Worm (Caenorhabditis elegans) whole organism, L4 larva: ENCODE measurements around the gene Y39E4A.1.

Experiments
- F26F4.8 ChIP-seq: fragments of 200-800 bp; sonication (Bioruptor generic); conservative IDR thresholded peaks from 2 replicates; pipeline ENCODE4 v1.3.6; 2022; ENCODE audit warnings: missing genetic modification characterization, missing compliant biosample characterization
- F44E2.7 ChIP-seq: fragments of 200-800 bp; sonication (Bioruptor generic); IDR thresholded peaks from 2 replicates; pipeline ENCODE4 v2.1.2; 2022; ENCODE audit warnings: missing genetic modification characterization, missing compliant biosample characterization
- T20F7.1 ChIP-seq: fragments of 200-800 bp; sonication (Bioruptor generic); optimal IDR thresholded peaks from 2 replicates; lab custom pipeline; 2018; ENCODE audit warnings: mild to moderate bottlenecking, missing genetic modification characterization, missing compliant biosample characterization
- T26A8.4 ChIP-seq: fragments of 200-800 bp; sonication (Bioruptor generic); IDR thresholded peaks from 2 replicates; pipeline ENCODE4 v1.3.6; 2022; ENCODE audit warnings: missing genetic modification characterization, missing compliant biosample characterization
- Y48G9A.11 ChIP-seq: fragments of 200-800 bp; sonication (Bioruptor generic); IDR thresholded peaks from 2 replicates; pipeline ENCODE4 v1.3.6; 2022; ENCODE audit warnings: missing genetic modification reagents, missing genetic modification characterization, missing compliant biosample characterization
- Y5F2A.4 ChIP-seq: fragments of 200-800 bp; sonication (Bioruptor generic); optimal IDR thresholded peaks from 2 replicates; lab custom pipeline; 2018; ENCODE audit warnings: mild to moderate bottlenecking, missing genetic modification characterization, missing compliant biosample characterization
- ZK337.2 ChIP-seq: fragments of 200-800 bp; sonication (Bioruptor generic); IDR thresholded peaks from 2 replicates; pipeline ENCODE4 v1.3.6; 2022; ENCODE audit warnings: missing genetic modification reagents, missing genetic modification characterization, missing compliant biosample characterization
- ama-1 ChIP-seq: fragments of 150-350 bp; optimal IDR thresholded peaks from 2 replicates; lab custom pipeline; 2014; ENCODE audit warnings: inconsistent platforms, mixed read lengths
- arid-1 ChIP-seq: fragments of 200-800 bp; sonication (Bioruptor generic); conservative IDR thresholded peaks from 2 replicates; pipeline ENCODE4 v1.3.6; 2022; ENCODE audit warnings: missing genetic modification reagents, missing genetic modification characterization, missing compliant biosample characterization
- ceh-28 ChIP-seq: fragments of 150-350 bp; optimal IDR thresholded peaks from 2 replicates; lab custom pipeline; 2014; ENCODE audit warnings: missing biosample characterization, missing genetic modification reagents, missing genetic modification characterization
- ceh-32 ChIP-seq: sonication (generic microtip); optimal IDR thresholded peaks from 2 replicates; lab custom pipeline; 2016; ENCODE audit warnings: mild to moderate bottlenecking, missing genetic modification characterization, missing compliant biosample characterization; ENCODE audit not compliant: poor library complexity
- ceh-44 ChIP-seq: fragments of 200-800 bp; sonication (Bioruptor generic); IDR thresholded peaks from 2 replicates; pipeline ENCODE4 v1.3.6; 2022; ENCODE audit warnings: missing genetic modification reagents, missing genetic modification characterization, missing compliant biosample characterization
- ceh-82 ChIP-seq: sonication (generic microtip); optimal IDR thresholded peaks from 2 replicates; lab custom pipeline; 2017; ENCODE audit warnings: missing biosample characterization, missing genetic modification characterization
- ces-1 ChIP-seq: fragments of 150-350 bp; sonication (generic microtip); optimal IDR thresholded peaks from 4 replicates; lab custom pipeline; 2014; ENCODE audit warnings: missing biosample characterization, missing genetic modification reagents, missing genetic modification characterization
- cey-2 ChIP-seq: sonication (generic microtip); optimal IDR thresholded peaks from 3 replicates; lab custom pipeline; 2017; ENCODE audit warnings: missing genetic modification characterization, mild to moderate bottlenecking, missing compliant biosample characterization, antibody characterized with exemption, borderline replicate concordance; ENCODE audit not compliant: insufficient read depth
- daf-16 ChIP-seq, 3 experiments: sonication (generic microtip); optimal IDR thresholded peaks; 2 replicates each; lab custom pipeline; 2016 to 2017; ENCODE audit warnings: missing genetic modification characterization in 3 of 3, missing genetic modification reagents in 3 of 3, mild to moderate bottlenecking in 2 of 3, missing compliant biosample characterization in 2 of 3, missing biosample characterization in 1 of 3, moderate library complexity in 1 of 3
- dmd-9 ChIP-seq: fragments of 200-800 bp; sonication (Bioruptor generic); IDR thresholded peaks from 2 replicates; pipeline ENCODE4 v1.3.6; 2022; ENCODE audit warnings: missing genetic modification reagents, missing genetic modification characterization, missing compliant biosample characterization
- dve-1 ChIP-seq: sonication (generic microtip); optimal IDR thresholded peaks from 2 replicates; lab custom pipeline; 2017; ENCODE audit warnings: antibody characterized with exemption, mild to moderate bottlenecking, missing genetic modification characterization, missing compliant biosample characterization; ENCODE audit not compliant: insufficient read depth
- egl-43 ChIP-seq: fragments of 200-800 bp; sonication (Bioruptor generic); IDR thresholded peaks from 2 replicates; pipeline ENCODE4 v1.3.6; 2022; ENCODE audit warnings: missing genetic modification reagents, missing genetic modification characterization, missing compliant biosample characterization
- fkh-10 ChIP-seq: fragments of 150-350 bp; optimal IDR thresholded peaks from 2 replicates; lab custom pipeline; 2014; ENCODE audit warnings: missing biosample characterization, missing genetic modification reagents, missing genetic modification characterization
- fos-1 ChIP-seq: fragments of 150-350 bp; optimal IDR thresholded peaks from 2 replicates; lab custom pipeline; 2014; ENCODE audit warnings: missing biosample characterization, missing genetic modification characterization
- gei-8 ChIP-seq: fragments of 200-800 bp; sonication (Bioruptor generic); optimal IDR thresholded peaks from 2 replicates; lab custom pipeline; 2018; ENCODE audit warnings: mild to moderate bottlenecking, missing genetic modification characterization, missing compliant biosample characterization
- hif-1 ChIP-seq, 2 experiments: sonication (generic microtip); optimal IDR thresholded peaks; 2 replicates each; lab custom pipeline; 2016 to 2017; ENCODE audit warnings: missing compliant biosample characterization in 2 of 2, missing genetic modification characterization in 2 of 2, missing genetic modification reagents in 2 of 2, missing genotype in 2 of 2, mild to moderate bottlenecking in 1 of 2
- hmg-1.1 ChIP-seq: fragments of 200-800 bp; sonication (Bioruptor generic); IDR thresholded peaks from 2 replicates; pipeline ENCODE4 v1.3.6; 2022; ENCODE audit warnings: missing genetic modification reagents, missing genetic modification characterization, missing compliant biosample characterization
- lim-7 ChIP-seq: fragments of 200-800 bp; sonication (Bioruptor generic); IDR thresholded peaks from 2 replicates; pipeline ENCODE4 v1.3.6; 2022; ENCODE audit warnings: missing genetic modification characterization, missing compliant biosample characterization
- lin-1 ChIP-seq: fragments of 200-800 bp; sonication (Bioruptor generic); IDR thresholded peaks from 2 replicates; pipeline ENCODE4 v1.3.6; 2022; ENCODE audit warnings: missing genetic modification reagents, missing genetic modification characterization, missing compliant biosample characterization
- lin-13 ChIP-seq: fragments of 150-350 bp; optimal IDR thresholded peaks from 2 replicates; lab custom pipeline; 2014; ENCODE audit warnings: missing biosample characterization, missing genetic modification reagents, missing genetic modification characterization
- lin-29 ChIP-seq: fragments of 200-800 bp; sonication (Bioruptor generic); IDR thresholded peaks from 2 replicates; pipeline ENCODE4 v1.3.6; 2022; ENCODE audit warnings: missing genetic modification reagents, missing genetic modification characterization, missing compliant biosample characterization
- lin-38 ChIP-seq: fragments of 200-800 bp; sonication (Bioruptor generic); IDR thresholded peaks from 2 replicates; pipeline ENCODE4 v1.3.6; 2022; ENCODE audit warnings: missing genetic modification reagents, missing genetic modification characterization, missing compliant biosample characterization
- lin-39 ChIP-seq: fragments of 150-350 bp; optimal IDR thresholded peaks from 2 replicates; lab custom pipeline; 2014; ENCODE audit warnings: missing biosample characterization, missing genetic modification reagents, missing genetic modification characterization
- lir-3 ChIP-seq: sonication (generic microtip); optimal IDR thresholded peaks from 2 replicates; lab custom pipeline; 2016; ENCODE audit warnings: mild to moderate bottlenecking, missing genetic modification characterization, missing compliant biosample characterization
- madf-5 ChIP-seq, 2 experiments: fragments of 200-800 bp; sonication (Bioruptor generic); IDR thresholded peaks; 2 replicates each; pipeline ENCODE4 v1.3.6; 2022; ENCODE audit warnings: missing compliant biosample characterization in 2 of 2, missing genetic modification characterization in 2 of 2
- mdl-1 ChIP-seq, 2 experiments: fragments of 150-350 bp in 1 of 2; sonication (generic microtip) in 1 of 2; optimal IDR thresholded peaks; 2 replicates each; lab custom pipeline; 2014 to 2017; ENCODE audit warnings: missing biosample characterization in 2 of 2, missing genetic modification characterization in 2 of 2
- mes-2 ChIP-seq: sonication (generic microtip); optimal IDR thresholded peaks from 2 replicates; lab custom pipeline; 2016; ENCODE audit warnings: missing genotype, mild to moderate bottlenecking, missing genetic modification characterization, missing compliant biosample characterization; ENCODE audit not compliant: poor library complexity, severe bottlenecking
- nhr-10 ChIP-seq: fragments of 150-350 bp; optimal IDR thresholded peaks from 2 replicates; lab custom pipeline; 2014; ENCODE audit warnings: missing biosample characterization, missing genetic modification characterization
- nhr-102 ChIP-seq: sonication (generic microtip); optimal IDR thresholded peaks from 2 replicates; lab custom pipeline; 2016; ENCODE audit warnings: mild to moderate bottlenecking, missing genetic modification characterization, moderate library complexity, missing compliant biosample characterization
- nhr-111 ChIP-seq: fragments of 200-800 bp; sonication (Bioruptor generic); optimal IDR thresholded peaks from 2 replicates; lab custom pipeline; 2018; ENCODE audit warnings: mild to moderate bottlenecking, missing genetic modification characterization, missing compliant biosample characterization
- nhr-25 ChIP-seq: sonication (generic microtip); optimal IDR thresholded peaks from 2 replicates; lab custom pipeline; 2017; ENCODE audit warnings: missing genetic modification characterization, mild to moderate bottlenecking, missing compliant biosample characterization, antibody characterized with exemption, moderate library complexity, borderline replicate concordance; ENCODE audit not compliant: insufficient read depth
- nhr-42 ChIP-seq: fragments of 200-800 bp; sonication (Bioruptor generic); IDR thresholded peaks from 2 replicates; pipeline ENCODE4 v1.3.6; 2022; ENCODE audit warnings: missing genetic modification characterization, missing compliant biosample characterization
- nhr-48 ChIP-seq: sonication (generic microtip); optimal IDR thresholded peaks from 2 replicates; lab custom pipeline; 2016; ENCODE audit warnings: mild to moderate bottlenecking, missing genetic modification characterization, missing compliant biosample characterization
- php-3 ChIP-seq: fragments of 200-800 bp; sonication (Bioruptor generic); IDR thresholded peaks from 2 replicates; pipeline ENCODE4 v1.3.6; 2022; ENCODE audit warnings: missing genetic modification reagents, missing genetic modification characterization, missing compliant biosample characterization
- rbr-2 ChIP-seq: sonication (generic microtip); optimal IDR thresholded peaks from 2 replicates; lab custom pipeline; 2016; ENCODE audit warnings: missing genotype, missing genetic modification characterization, missing compliant biosample characterization
- sdz-12 ChIP-seq: fragments of 200-800 bp; sonication (Bioruptor generic); optimal IDR thresholded peaks from 2 replicates; lab custom pipeline; 2018; ENCODE audit warnings: mild to moderate bottlenecking, missing genetic modification characterization, missing compliant biosample characterization
- set-16 ChIP-seq: fragments of 200-800 bp; sonication (Bioruptor generic); IDR thresholded peaks from 2 replicates; pipeline ENCODE4 v1.3.6; 2022; ENCODE audit warnings: missing genetic modification reagents, missing genetic modification characterization, missing compliant biosample characterization
- snpc-1.2 ChIP-seq: fragments of 200-800 bp; sonication (Bioruptor generic); IDR thresholded peaks from 2 replicates; pipeline ENCODE4 v1.3.6; 2022; ENCODE audit warnings: missing genetic modification reagents, missing genetic modification characterization, missing compliant biosample characterization
- spr-1 ChIP-seq: sonication (generic microtip); optimal IDR thresholded peaks from 2 replicates; lab custom pipeline; 2016; ENCODE audit warnings: mild to moderate bottlenecking, missing genetic modification characterization, missing compliant biosample characterization
- unc-130 ChIP-seq: sonication (generic microtip); optimal IDR thresholded peaks from 2 replicates; lab custom pipeline; 2016; ENCODE audit warnings: missing genetic modification reagents, missing genetic modification characterization, missing compliant biosample characterization
- zip-11 ChIP-seq: fragments of 200-800 bp; sonication (Bioruptor generic); IDR thresholded peaks from 2 replicates; pipeline ENCODE4 v1.3.6; 2022; ENCODE audit warnings: missing genetic modification characterization, missing compliant biosample characterization

Gene Y39E4A.1

DNA sequence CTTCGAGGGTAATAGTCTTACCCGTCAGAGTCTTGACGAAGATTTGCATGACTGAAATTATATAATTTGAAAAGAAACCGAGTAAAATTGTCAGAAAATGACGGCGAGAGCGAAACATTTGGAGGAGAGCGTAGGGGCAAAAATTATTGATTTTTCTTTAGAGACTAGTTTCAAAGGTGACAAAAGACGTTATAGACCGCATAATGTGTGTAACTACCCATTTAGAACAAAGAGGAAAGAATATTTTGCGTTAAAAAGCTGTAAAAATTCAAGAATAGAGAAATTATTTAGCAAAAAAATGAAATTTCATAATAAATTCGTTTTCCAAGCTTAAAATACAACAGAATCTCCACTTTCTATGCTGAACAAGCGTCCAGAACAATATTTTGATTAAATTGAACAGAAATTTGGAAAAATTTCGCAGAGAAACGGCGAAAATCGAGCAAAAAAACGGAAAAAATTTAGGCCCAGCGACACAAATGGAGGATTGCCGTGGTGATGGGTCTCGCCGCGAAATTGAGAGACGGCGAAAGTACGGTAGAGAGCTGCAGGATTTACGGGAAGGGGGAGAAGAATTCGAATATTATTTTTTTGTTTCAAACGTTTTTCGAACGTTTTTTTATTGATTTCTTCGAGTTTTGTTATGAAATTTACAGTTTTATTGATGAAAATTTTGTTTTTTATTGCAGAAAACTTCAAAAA lies 27.4 kb downstream of the Y39E4A.1 start, which contains the start of the genes ubq-2 and frg-1:
TSS of gene ubq-2 (minus strand) at position 51 of the 702 bp plus-strand sequence.
TSS of gene frg-1 (plus strand) at position 690 of the 702 bp plus-strand sequence.
- TF ChIP-seq lim-7 (GFP tag; lab: Robert Waterston, UW) (no peak), daf-16 (GFP tag; optimal IDR thresholded peaks at IDR 0.05; lab: Kevin White, UChicago) (no peak), daf-16 (tag; optimal IDR thresholded peaks at IDR 0.05; lab: Kevin White, UChicago) (no peak), lin-38 (GFP tag; lab: Robert Waterston, UW) (peak; percentile 88), madf-5 (GFP tag; IDR thresholded peaks at IDR 0.05; lab: Robert Waterston, UW) (no peak), nhr-48 (tag; lab: Kevin White, UChicago) (peak; percentile 1), ama-1 (peak; percentile 57), F44E2.7 (GFP tag; lab: Robert Waterston, UW) (no peak), F26F4.8 (GFP tag; lab: Robert Waterston, UW) (no peak), T26A8.4 (GFP tag; lab: Robert Waterston, UW) (peak; percentile 77), ces-1 (GFP tag; lab: Kevin White, UChicago) (no peak), lir-3 (no peak), rbr-2 (tag; lab: Kevin White, UChicago) (peak; percentile 79), Y5F2A.4 (GFP tag; lab: Kevin White, UChicago) (no peak), lin-13 (GFP tag; lab: Kevin White, UChicago) (peak; percentile 79), arid-1 (GFP tag; lab: Robert Waterston, UW) (peak; percentile 80), lin-29 (no peak), nhr-25 (tag; lab: Kevin White, UChicago) (peak; percentile 21), dve-1 (tag; lab: Kevin White, UChicago) (peak; percentile 91), ceh-28 (tag; lab: Kevin White, UChicago) (no peak), dmd-9 (GFP tag; lab: Robert Waterston, UW) (no peak), fos-1 (tag; lab: Kevin White, UChicago) (no peak), T20F7.1 (GFP tag; lab: Kevin White, UChicago) (no peak), gei-8 (GFP tag; lab: Kevin White, UChicago) (no peak), unc-130 (GFP tag; lab: Kevin White, UChicago) (peak; percentile 43), nhr-111 (GFP tag; lab: Kevin White, UChicago) (no peak), sdz-12 (no peak), ceh-44 (GFP tag; lab: Robert Waterston, UW) (0 out of 2 replicates have a peak, but pooled peaks have one; percentile 37), php-3 (GFP tag; lab: Robert Waterston, UW) (no peak), ceh-82 (tag; lab: Kevin White, UChicago) (no peak), snpc-1.2 (GFP tag; lab: Robert Waterston, UW) (0 out of 2 replicates have a peak, but pooled peaks have one; percentile 42), ZK337.2 (no peak), zip-11 (no peak), mdl-1 (tag; optimal IDR thresholded peaks at IDR 0.05; lab: Kevin White, UChicago) (peak in 1 of 2 experiments; percentile 32), ceh-32 (tag; lab: Kevin White, UChicago) (no peak), nhr-42 (GFP tag; lab: Robert Waterston, UW) (0 out of 2 replicates have a peak, but pooled peaks have one; percentile 38), nhr-102 (peak; percentile 77), lin-1 (GFP tag; lab: Robert Waterston, UW) (0 out of 2 replicates have a peak, but pooled peaks have one; percentile 44), egl-43 (GFP tag; lab: Robert Waterston, UW) (peak; percentile 51; the same call in 1 of the 2 replicates), nhr-10 (no peak), cey-2 (tag; lab: Kevin White, UChicago) (no peak), fkh-10 (GFP tag; lab: Kevin White, UChicago) (no peak), Y48G9A.11 (GFP tag; lab: Robert Waterston, UW) (no peak), mes-2 (peak; percentile 93), spr-1 (tag; lab: Kevin White, UChicago) (peak; percentile 69), set-16 (GFP tag; lab: Robert Waterston, UW) (0 out of 2 replicates have a peak, but pooled peaks have one; percentile 8), lin-39 (tag; lab: Kevin White, UChicago) (no peak), hmg-1.1 (GFP tag; lab: Robert Waterston, UW) (peak; percentile 83), hif-1 (tag; optimal IDR thresholded peaks at IDR 0.05; lab: Kevin White, UChicago) (peak in 1 of 2 experiments; percentile 64)
